Worm (Caenorhabditis elegans): ENCODE data around the gene pitr-6.

pitr-6 gene

DNA sequence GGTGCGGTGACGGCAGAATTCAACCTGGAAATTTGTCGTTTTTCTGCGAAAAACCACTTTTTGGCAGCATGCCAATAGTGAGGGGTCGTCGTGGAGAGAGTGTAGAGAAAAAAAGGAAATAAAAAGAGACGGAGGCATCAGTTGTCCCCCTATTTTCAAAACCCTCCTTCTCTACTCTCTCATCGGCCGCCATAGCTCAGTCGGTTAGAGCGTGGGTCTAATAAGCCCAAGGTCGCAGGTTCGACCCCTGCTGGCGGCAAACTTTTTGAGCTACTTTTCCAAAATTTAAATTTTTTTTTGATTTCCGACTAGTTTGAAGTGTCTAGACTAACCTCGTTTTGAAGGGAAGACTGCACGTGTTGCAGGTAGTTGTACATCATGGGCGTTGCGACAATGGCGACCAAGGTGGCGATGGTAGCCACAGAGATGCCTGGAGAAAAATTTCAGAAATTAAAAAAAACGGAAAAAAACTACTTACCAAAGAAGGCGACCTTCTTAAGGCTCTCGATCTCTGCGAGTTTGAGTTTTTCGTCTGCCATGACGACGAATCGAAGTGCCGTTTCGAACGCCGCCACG lies 49.5 kb downstream of the pitr-6 start, which contains the start of gene col-85:
Gene col-85 (minus strand): TSS at position 540 of the 576 bp plus-strand sequence.
- TF ChIP-seq zag-1 (tag; optimal IDR thresholded peaks at IDR 0.05) (no peak), nhr-48 (tag; optimal IDR thresholded peaks at IDR 0.05) (peak; percentile 67), jun-1 (tag; optimal IDR thresholded peaks at IDR 0.05) (no peak), tag-97 (GFP tag; IDR thresholded peaks at IDR 0.05) (no peak), daf-8 (GFP tag; IDR thresholded peaks at IDR 0.05) (0 out of 2 replicates have a peak, but pooled peaks have one; percentile 71), fkh-10 (GFP tag; optimal IDR thresholded peaks at IDR 0.05) (peak; percentile 30), zip-11 (GFP tag; IDR thresholded peaks at IDR 0.05) (0 out of 2 replicates have a peak, but pooled peaks have one; percentile 53), ceh-44 (GFP tag; IDR thresholded peaks at IDR 0.05) (peak; percentile 92), daf-12 (tag; optimal IDR thresholded peaks at IDR 0.05) (no peak), hlh-11 (tag; optimal IDR thresholded peaks at IDR 0.05) (peak; percentile 66), fos-1 (tag; optimal IDR thresholded peaks at IDR 0.05) (no peak), nhr-41 (GFP tag; IDR thresholded peaks at IDR 0.05) (peak; percentile 94), hif-1 (tag; optimal IDR thresholded peaks at IDR 0.05) (peak; percentile 5 to 68), ZK337.2 (GFP tag; IDR thresholded peaks at IDR 0.05) (peak; percentile 93), madf-5 (GFP tag; IDR thresholded peaks at IDR 0.05) (peak; percentile 89 to 90; a peak in 3 of 4 replicates), nhr-6 (tag; optimal IDR thresholded peaks at IDR 0.05) (peak; percentile 48), lin-29 (GFP tag; IDR thresholded peaks at IDR 0.05) (peak; percentile 75), ceh-32 (tag; optimal IDR thresholded peaks at IDR 0.05; ENCODE audit: poor library complexity) (peak; percentile 2), skn-1 (tag; optimal IDR thresholded peaks at IDR 0.05) (no peak), tra-1 (GFP tag; IDR thresholded peaks at IDR 0.05) (peak; percentile 94), dve-1 (tag; optimal IDR thresholded peaks at IDR 0.05; ENCODE audit: insufficient read depth) (no peak), ceh-28 (tag; optimal IDR thresholded peaks at IDR 0.05) (no peak), unc-130 (GFP tag; optimal IDR thresholded peaks at IDR 0.05) (peak; percentile 63), saeg-2 (GFP tag; IDR thresholded peaks at IDR 0.05) (peak; percentile 57; the same call in 1 of the 2 replicates), F10B5.3 (tag; optimal IDR thresholded peaks at IDR 0.05) (no peak), lin-1 (GFP tag; IDR thresholded peaks at IDR 0.05) (peak; percentile 89), nhr-76 (tag; optimal IDR thresholded peaks at IDR 0.05) (no peak), zfp-3 (GFP tag; conservative IDR thresholded peaks at IDR 0.05) (peak; percentile 73), rbr-2 (tag; optimal IDR thresholded peaks at IDR 0.05) (peak; percentile 87), vab-7 (GFP tag; IDR thresholded peaks at IDR 0.05) (peak; percentile 96), gei-8 (GFP tag; optimal IDR thresholded peaks at IDR 0.05) (peak; percentile 76), aly-2 (tag; optimal IDR thresholded peaks at IDR 0.05) (no peak), nhr-11 (tag; optimal IDR thresholded peaks at IDR 0.05) (peak; percentile 56), egl-43 (GFP tag; IDR thresholded peaks at IDR 0.05) (peak; percentile 98), mdl-1 (tag; optimal IDR thresholded peaks at IDR 0.05) (peak in 1 of 2 experiments; percentile 59), mxl-3 (GFP tag; optimal IDR thresholded peaks at IDR 0.05) (peak; percentile 42), snpc-1.2 (GFP tag; IDR thresholded peaks at IDR 0.05) (peak; percentile 88), nhr-42 (GFP tag; IDR thresholded peaks at IDR 0.05) (peak; percentile 78; the same call in 1 of the 2 replicates), mxl-2 (GFP tag; conservative IDR thresholded peaks at IDR 0.05) (peak; percentile 73), lir-3 (tag; optimal IDR thresholded peaks at IDR 0.05) (peak; percentile 62), sdz-12 (GFP tag; optimal IDR thresholded peaks at IDR 0.05) (no peak), zfp-2 (tag; optimal IDR thresholded peaks at IDR 0.05) (peak; percentile 48), nhr-237 (tag; optimal IDR thresholded peaks at IDR 0.05) (no peak), lin-15B (tag; optimal IDR thresholded peaks at IDR 0.05) (no peak), nhr-77 (tag; optimal IDR thresholded peaks at IDR 0.05) (peak; percentile 60), ama-1 (optimal IDR thresholded peaks at IDR 0.05) (no peak), lin-13 (GFP tag; optimal IDR thresholded peaks at IDR 0.05) (peak; percentile 74), spr-3 (GFP tag; optimal IDR thresholded peaks at IDR 0.05) (peak; percentile 81), lin-39 (tag; optimal IDR thresholded peaks at IDR 0.05) (no peak), lin-38 (GFP tag; IDR thresholded peaks at IDR 0.05) (peak; percentile 90), Y5F2A.4 (GFP tag; optimal IDR thresholded peaks at IDR 0.05) (peak; percentile 79)

Measured in whole organism, L4 larva.